Worm (Caenorhabditis elegans) whole organism, L2 larva: ENCODE measurements around the gene C04E12.5.

ENCODE experiments used
- alr-1 ChIP-seq: fragments of 150-350 bp; optimal IDR thresholded peaks from 2 replicates; lab custom pipeline; 2014; ENCODE audit warnings: missing biosample characterization, missing genetic modification characterization
- aly-2 ChIP-seq: fragments of 150-350 bp; optimal IDR thresholded peaks from 2 replicates; lab custom pipeline; 2014; ENCODE audit warnings: missing biosample characterization, missing genetic modification characterization
- ama-1 ChIP-seq: fragments of 150-350 bp; optimal IDR thresholded peaks from 2 replicates; lab custom pipeline; 2018; ENCODE audit warnings: inconsistent platforms
- blmp-1 ChIP-seq: sonication (generic microtip); optimal IDR thresholded peaks from 2 replicates; lab custom pipeline; 2017; ENCODE audit warnings: missing genetic modification characterization, mild to moderate bottlenecking, missing compliant biosample characterization, antibody characterized with exemption, moderate library complexity; ENCODE audit not compliant: insufficient read depth
- ceh-16 ChIP-seq: fragments of 150-350 bp; optimal IDR thresholded peaks from 2 replicates; lab custom pipeline; 2014; ENCODE audit warnings: missing biosample characterization, missing genetic modification characterization
- ceh-82 ChIP-seq: fragments of 150-350 bp; optimal IDR thresholded peaks from 2 replicates; lab custom pipeline; 2014; ENCODE audit warnings: missing biosample characterization, missing genetic modification characterization
- crh-2 ChIP-seq: sonication (generic microtip); optimal IDR thresholded peaks from 2 replicates; lab custom pipeline; 2017; ENCODE audit warnings: missing biosample characterization, missing genetic modification characterization
- dmd-4 ChIP-seq: sonication (generic microtip); optimal IDR thresholded peaks from 2 replicates; lab custom pipeline; 2017; ENCODE audit warnings: missing biosample characterization, missing genetic modification characterization
- egl-27 ChIP-seq: sonication (generic microtip); optimal IDR thresholded peaks from 3 replicates; lab custom pipeline; 2017; ENCODE audit warnings: missing biosample characterization, missing genetic modification reagents, missing genetic modification characterization
- lin-11 ChIP-seq: fragments of 150-350 bp; sonication (generic microtip); optimal IDR thresholded peaks from 2 replicates; lab custom pipeline; 2014; ENCODE audit warnings: missing biosample characterization, missing genetic modification characterization, inconsistent platforms, mixed read lengths
- lin-13 ChIP-seq: fragments of 150-350 bp; optimal IDR thresholded peaks from 2 replicates; lab custom pipeline; 2014; ENCODE audit warnings: missing biosample characterization, missing genetic modification reagents, missing genetic modification characterization
- lsy-2 ChIP-seq, 2 experiments: fragments of 150-350 bp in 1 of 2; sonication (generic microtip) in 1 of 2; optimal IDR thresholded peaks; 2 replicates each; lab custom pipeline; 2014 to 2017; ENCODE audit warnings: missing biosample characterization in 2 of 2, missing genetic modification characterization in 2 of 2
- mab-5 ChIP-seq: fragments of 150-350 bp; optimal IDR thresholded peaks from 2 replicates; lab custom pipeline; 2014; ENCODE audit warnings: missing biosample characterization, missing genetic modification characterization
- mbf-1 ChIP-seq: sonication (generic microtip); optimal IDR thresholded peaks from 2 replicates; lab custom pipeline; 2017; ENCODE audit warnings: missing biosample characterization, missing genetic modification characterization
- mdl-1 ChIP-seq, 2 experiments: fragments of 150-350 bp in 1 of 2; sonication (generic microtip) in 1 of 2; optimal IDR thresholded peaks; 2 replicates each; lab custom pipeline; 2017; ENCODE audit warnings: missing biosample characterization in 2 of 2, missing genetic modification characterization in 2 of 2
- nhr-10 ChIP-seq: sonication (generic microtip); optimal IDR thresholded peaks from 2 replicates; lab custom pipeline; 2017; ENCODE audit warnings: missing biosample characterization, missing genetic modification characterization
- nhr-11 ChIP-seq: fragments of 150-350 bp; optimal IDR thresholded peaks from 2 replicates; lab custom pipeline; 2014; ENCODE audit warnings: missing biosample characterization, missing genetic modification characterization
- nhr-12 ChIP-seq: fragments of 150-350 bp; optimal IDR thresholded peaks from 2 replicates; lab custom pipeline; 2014; ENCODE audit warnings: missing biosample characterization, missing genetic modification characterization
- nhr-129 ChIP-seq: fragments of 150-350 bp; optimal IDR thresholded peaks from 2 replicates; lab custom pipeline; 2014; ENCODE audit warnings: missing biosample characterization, missing genetic modification characterization
- nhr-23 ChIP-seq: fragments of 150-350 bp; optimal IDR thresholded peaks from 2 replicates; lab custom pipeline; 2014; ENCODE audit warnings: missing biosample characterization, missing genetic modification reagents, missing genetic modification characterization
- nhr-237 ChIP-seq: fragments of 150-350 bp; optimal IDR thresholded peaks from 2 replicates; lab custom pipeline; 2014; ENCODE audit warnings: missing biosample characterization, missing genetic modification characterization
- nhr-25 ChIP-seq: fragments of 150-350 bp; sonication (generic microtip); optimal IDR thresholded peaks from 3 replicates; lab custom pipeline; 2014; ENCODE audit warnings: missing biosample characterization, missing genetic modification characterization
- nhr-6 ChIP-seq: fragments of 150-350 bp; optimal IDR thresholded peaks from 2 replicates; lab custom pipeline; 2014; ENCODE audit warnings: missing biosample characterization, missing genetic modification characterization
- nhr-77 ChIP-seq: fragments of 150-350 bp; optimal IDR thresholded peaks from 2 replicates; lab custom pipeline; 2014; ENCODE audit warnings: missing biosample characterization, missing genetic modification characterization
- peb-1 ChIP-seq: fragments of 150-350 bp; optimal IDR thresholded peaks from 2 replicates; lab custom pipeline; 2014; ENCODE audit warnings: missing biosample characterization, missing genetic modification characterization
- sem-4 ChIP-seq: fragments of 150-350 bp; optimal IDR thresholded peaks from 2 replicates; lab custom pipeline; 2014; ENCODE audit warnings: missing biosample characterization, missing genetic modification reagents, missing genetic modification characterization
- skn-1 ChIP-seq: sonication (generic microtip); optimal IDR thresholded peaks from 2 replicates; lab custom pipeline; 2017; ENCODE audit warnings: missing biosample characterization, missing genetic modification characterization
- sma-3 ChIP-seq: sonication (generic microtip); optimal IDR thresholded peaks from 2 replicates; lab custom pipeline; 2016; ENCODE audit warnings: missing genetic modification reagents, missing genetic modification characterization, missing compliant biosample characterization
- sma-9 ChIP-seq, 2 experiments: fragments of 150-350 bp in 1 of 2; sonication (generic microtip) in 1 of 2; optimal IDR thresholded peaks; 2 replicates each; lab custom pipeline; 2014 to 2016; ENCODE audit warnings: missing genetic modification characterization in 2 of 2, mild to moderate bottlenecking in 1 of 2, missing biosample characterization in 1 of 2, missing compliant biosample characterization in 1 of 2, missing genetic modification reagents in 1 of 2, moderate library complexity in 1 of 2
- snpc-4 ChIP-seq: fragments of 150-350 bp; optimal IDR thresholded peaks from 2 replicates; lab custom pipeline; 2014; ENCODE audit warnings: missing biosample characterization, missing genetic modification characterization
- unc-55 ChIP-seq: fragments of 150-350 bp; sonication (generic microtip); optimal IDR thresholded peaks from 3 replicates; lab custom pipeline; 2014; ENCODE audit warnings: missing biosample characterization, missing genetic modification reagents, missing genetic modification characterization
- zag-1 ChIP-seq: fragments of 150-350 bp; optimal IDR thresholded peaks from 2 replicates; lab custom pipeline; 2014; ENCODE audit warnings: missing biosample characterization, missing genetic modification characterization
- ztf-1 ChIP-seq: fragments of 200-800 bp; sonication (Bioruptor generic); conservative IDR thresholded peaks from 2 replicates; pipeline ENCODE4 v1.3.6; 2022; ENCODE audit warnings: missing genetic modification characterization, missing compliant biosample characterization
- ztf-4 ChIP-seq: fragments of 150-350 bp; optimal IDR thresholded peaks from 2 replicates; lab custom pipeline; 2014; ENCODE audit warnings: missing biosample characterization, missing genetic modification characterization

The C04E12.5 gene

DNA sequence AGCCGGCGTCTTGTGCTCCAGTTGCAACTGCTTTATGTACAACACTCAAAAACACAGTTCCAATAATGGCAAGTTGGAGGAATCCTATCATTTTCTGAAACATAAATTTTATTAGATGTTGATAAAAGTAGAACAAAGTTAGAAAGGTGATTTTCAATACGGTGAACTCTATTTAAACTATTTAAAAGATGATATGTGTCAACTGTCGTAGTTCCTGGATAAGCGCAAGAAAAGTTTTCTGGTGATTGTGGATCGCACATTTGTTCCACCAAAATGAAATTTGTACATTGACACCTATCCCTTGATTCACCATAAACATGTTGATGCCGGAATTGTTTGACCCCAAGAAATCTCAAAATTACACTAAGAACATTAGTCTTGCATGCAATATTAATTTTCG, 26.3 kb upstream of the C04E12.5 start, which contains the start of gene C17B7.9:
TSS of gene C17B7.9 (minus strand) at position 101 of the 400 bp plus-strand sequence.
- no peak for TF ChIP-seq dmd-4 (tag; lab: Kevin White, UChicago)
- no peak for TF ChIP-seq ceh-16
- no peak for TF ChIP-seq nhr-129 (tag; lab: Kevin White, UChicago)
- no peak for TF ChIP-seq lin-11 (tag; lab: Kevin White, UChicago)
- TF ChIP-seq crh-2 = no peak
- no peak for TF ChIP-seq skn-1 (tag; lab: Kevin White, UChicago)
- TF ChIP-seq nhr-12 (tag; lab: Kevin White, UChicago) = no peak
- no peak for TF ChIP-seq alr-1 (tag; lab: Kevin White, UChicago)
- no peak for TF ChIP-seq aly-2 (tag; lab: Kevin White, UChicago)
- no peak for TF ChIP-seq lin-13 (GFP tag; lab: Kevin White, UChicago)
- TF ChIP-seq, all 48 proteins: peak for 0

DNA sequence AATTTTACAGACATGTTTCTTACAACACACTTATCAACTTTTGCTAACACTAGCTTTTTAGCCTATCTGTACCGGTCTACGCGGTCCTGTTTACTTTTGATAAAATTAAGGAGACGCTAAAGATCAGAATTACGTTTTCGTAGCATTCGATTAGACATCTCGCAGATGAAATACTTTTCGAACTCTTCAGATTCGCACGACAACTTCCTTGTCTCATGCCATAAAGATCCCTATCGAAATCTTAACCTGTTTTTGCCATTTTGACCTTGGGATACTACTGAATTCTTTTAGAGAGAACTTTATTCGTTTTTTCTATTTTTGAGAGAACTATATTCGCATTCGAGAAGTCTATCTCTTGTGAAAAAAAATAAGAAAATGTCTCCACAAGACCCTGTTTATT, 25.0 kb upstream of the C04E12.5 start, which contains the start of gene C17B7.5:
TSS of gene C17B7.5 (plus strand) at position 301 of the 400 bp plus-strand sequence.
- TF ChIP-seq nhr-12 (tag; lab: Kevin White, UChicago) (no peak), sem-4 (tag; lab: Kevin White, UChicago) (no peak), dmd-4 (tag; lab: Kevin White, UChicago) (no peak), mbf-1 (tag; lab: Kevin White, UChicago) (no peak), lsy-2 (tag; optimal IDR thresholded peaks at IDR 0.05; lab: Kevin White, UChicago) (no peak), mdl-1 (tag; optimal IDR thresholded peaks at IDR 0.05; lab: Kevin White, UChicago) (no peak), zag-1 (tag; lab: Kevin White, UChicago) (no peak), crh-2 (no peak), nhr-25 (tag; lab: Kevin White, UChicago) (no peak), ceh-16 (no peak), skn-1 (tag; lab: Kevin White, UChicago) (no peak), mab-5 (tag; lab: Kevin White, UChicago) (no peak)

DNA sequence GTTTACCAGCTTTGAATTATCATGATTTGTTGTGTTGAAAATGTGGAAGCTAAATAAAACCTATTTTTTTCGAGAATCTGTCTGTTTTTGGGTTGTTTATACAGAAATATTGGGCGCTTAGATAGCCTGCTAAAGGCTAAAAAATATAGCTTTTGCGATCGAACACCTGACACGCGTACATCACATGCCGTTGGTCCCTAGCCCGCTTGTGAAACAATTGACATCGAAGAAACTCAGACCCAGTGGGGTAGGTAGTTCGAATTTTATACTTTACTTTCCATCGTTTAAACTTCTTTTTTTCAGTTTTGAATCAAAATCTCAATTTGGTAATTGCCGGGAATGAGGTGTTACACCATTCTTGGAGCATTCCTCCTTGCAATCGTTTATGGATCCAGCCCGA, 19.4 kb upstream of the C04E12.5 start, which contains the start of gene C17B7.4:
TSS of gene C17B7.4 (plus strand) at position 301 of the 400 bp plus-strand sequence.
- no peak for TF ChIP-seq nhr-23 (tag; lab: Kevin White, UChicago)
- TF ChIP-seq nhr-77 = no peak
- TF ChIP-seq ztf-1 (GFP tag; lab: Robert Waterston, UW) = no peak
- no peak for TF ChIP-seq peb-1 (tag; lab: Kevin White, UChicago)
- TF ChIP-seq crh-2 = no peak
- TF ChIP-seq skn-1 (tag; lab: Kevin White, UChicago) = no peak
- no peak for TF ChIP-seq blmp-1 (tag; lab: Kevin White, UChicago)
- TF ChIP-seq ama-1 (lab: Kevin White, UChicago) = no peak
- no peak for TF ChIP-seq unc-55 (GFP tag; lab: Kevin White, UChicago)
- no peak for TF ChIP-seq ztf-4
- no peak for TF ChIP-seq egl-27
- TF ChIP-seq nhr-237 (tag; lab: Kevin White, UChicago) = no peak
- TF ChIP-seq sma-3 (GFP tag; lab: Kevin White, UChicago) = no peak
- no peak for TF ChIP-seq ceh-82 (tag; lab: Kevin White, UChicago)
- no peak for TF ChIP-seq nhr-11
- no peak for TF ChIP-seq sem-4 (tag; lab: Kevin White, UChicago)
- TF ChIP-seq, all 48 proteins: peak for 0

DNA sequence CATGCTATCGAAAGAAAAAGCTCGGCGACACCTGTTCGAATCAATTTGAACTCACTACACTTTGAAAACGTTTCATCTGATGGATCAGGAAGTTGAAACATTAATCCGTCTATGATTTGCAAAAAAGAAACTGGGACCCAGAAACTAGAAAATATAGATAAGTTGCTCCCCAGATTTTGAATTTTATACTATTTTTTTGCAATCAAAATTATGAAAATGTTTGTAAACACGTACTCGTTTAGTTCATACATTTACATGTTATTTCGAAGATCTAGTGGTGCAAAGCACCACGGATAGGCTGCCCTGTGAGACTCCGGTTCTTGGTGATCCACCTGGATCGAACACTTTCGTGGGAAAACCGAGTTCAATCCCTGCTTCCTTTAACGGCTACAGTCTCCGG, 16.5 kb upstream of the C04E12.5 start, which contains the start of gene C17B7.10:
TSS of gene C17B7.10 (minus strand) at position 101 of the 400 bp plus-strand sequence.
- TF ChIP-seq snpc-4 (tag; lab: Kevin White, UChicago) (no peak), lin-11 (tag; lab: Kevin White, UChicago) (no peak), nhr-10 (tag; lab: Kevin White, UChicago) (no peak), nhr-6 (no peak), sma-9 (GFP tag; optimal IDR thresholded peaks at IDR 0.05; lab: Kevin White, UChicago) (peak; percentile 40), sma-9 (tag; optimal IDR thresholded peaks at IDR 0.05; lab: Kevin White, UChicago) (no peak), ztf-1 (GFP tag; lab: Robert Waterston, UW) (no peak), mdl-1 (tag; optimal IDR thresholded peaks at IDR 0.05; lab: Kevin White, UChicago) (no peak)

DNA sequence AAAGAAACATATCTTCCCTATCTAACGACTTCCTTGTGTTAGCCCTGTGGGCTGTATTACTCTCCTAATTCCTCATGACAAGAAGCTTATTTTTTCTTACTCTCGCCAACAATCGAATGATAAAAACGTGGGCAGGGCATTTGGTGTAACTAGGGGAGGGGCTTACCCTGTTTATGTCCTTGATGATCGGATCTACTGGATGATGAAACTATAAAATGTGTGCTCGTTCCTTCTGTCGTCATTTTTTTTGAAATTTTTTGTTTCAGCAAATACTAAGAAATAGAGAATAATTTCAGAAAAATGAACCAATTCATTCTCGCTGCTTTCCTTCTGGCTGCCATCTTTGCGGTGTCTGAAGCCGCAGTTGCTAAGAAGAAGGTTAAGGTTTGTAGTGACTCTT, 15.9 kb upstream of the C04E12.5 start, which contains the start of gene C17B7.3:
TSS of gene C17B7.3 (plus strand) at position 301 of the 400 bp plus-strand sequence.
- TF ChIP-seq peb-1 (tag; lab: Kevin White, UChicago) = no peak
- no peak for TF ChIP-seq nhr-237 (tag; lab: Kevin White, UChicago)
- TF ChIP-seq mab-5 (tag; lab: Kevin White, UChicago) = no peak
- TF ChIP-seq mdl-1 (tag; optimal IDR thresholded peaks at IDR 0.05; lab: Kevin White, UChicago) = no peak
- no peak for TF ChIP-seq nhr-10 (tag; lab: Kevin White, UChicago)
